Fruit fly (Drosophila melanogaster) whole organism, pupa: Measurements from ENCODE around the gene PCNA2.

ENCODE experiments used
- CG10348 ChIP-seq: fragments of 200-800 bp; sonication (Bioruptor generic); IDR thresholded peaks from 2 replicates; pipeline ENCODE4 v1.3.6; 2022; ENCODE audit warnings: missing biosample characterization, missing genetic modification characterization
- CG12605 ChIP-seq: fragments of 200-800 bp; sonication (Bioruptor generic); IDR thresholded peaks from 2 replicates; pipeline ENCODE4 v1.3.6; 2022; ENCODE audit warnings: missing biosample characterization, missing genetic modification characterization
- CG14655 ChIP-seq: fragments of 200-800 bp; sonication (Bioruptor generic); optimal IDR thresholded peaks from 3 replicates; lab custom pipeline; 2017; ENCODE audit warnings: mild to moderate bottlenecking, missing biosample characterization, missing genetic modification reagents, missing genetic modification characterization
- CG17806 ChIP-seq: fragments of 200-800 bp; sonication (Bioruptor generic); optimal IDR thresholded peaks from 2 replicates; lab custom pipeline; 2018; ENCODE audit warnings: missing biosample characterization, mild to moderate bottlenecking, missing genetic modification characterization, moderate library complexity
- CG4496 ChIP-seq: fragments of 200-800 bp; sonication (Bioruptor generic); IDR thresholded peaks from 3 replicates; pipeline ENCODE4 v1.3.6; 2022; ENCODE audit warnings: missing biosample characterization, missing genetic modification characterization
- CG8159 ChIP-seq: fragments of 200-800 bp; sonication (Bioruptor generic); optimal IDR thresholded peaks from 3 replicates; lab custom pipeline; 2018; ENCODE audit warnings: missing biosample characterization, mild to moderate bottlenecking, missing genetic modification characterization, moderate library complexity
- CG8301 ChIP-seq: fragments of 200-800 bp; sonication (Bioruptor generic); optimal IDR thresholded peaks from 2 replicates; lab custom pipeline; 2018; ENCODE audit warnings: missing biosample characterization, mild to moderate bottlenecking, missing genetic modification characterization
- D1 ChIP-seq: fragments of 200-800 bp; sonication (Bioruptor generic); optimal IDR thresholded peaks from 2 replicates; lab custom pipeline; 2018; ENCODE audit warnings: missing biosample characterization, mild to moderate bottlenecking, missing genetic modification characterization, moderate library complexity
- EcR ChIP-seq: fragments of 200-800 bp; sonication (Bioruptor generic); optimal IDR thresholded peaks from 3 replicates; lab custom pipeline; 2019; ENCODE audit warnings: missing biosample characterization, missing genetic modification characterization, mild to moderate bottlenecking, moderate library complexity, missing genetic modification reagents
- Ets98B ChIP-seq: fragments of 200-800 bp; sonication (Bioruptor generic); IDR thresholded peaks from 2 replicates; pipeline ENCODE4 v1.3.6; 2022; ENCODE audit warnings: missing biosample characterization, missing genetic modification characterization
- Pif1A ChIP-seq: fragments of 200-800 bp; sonication (Bioruptor generic); optimal IDR thresholded peaks from 3 replicates; lab custom pipeline; 2016; ENCODE audit warnings: missing biosample characterization, missing genetic modification characterization
- Pif1B ChIP-seq: fragments of 200-800 bp; sonication (Bioruptor generic); optimal IDR thresholded peaks from 3 replicates; lab custom pipeline; 2016; ENCODE audit warnings: missing biosample characterization, missing genetic modification characterization
- gl ChIP-seq: fragments of 200-800 bp; sonication (Bioruptor generic); optimal IDR thresholded peaks from 2 replicates; lab custom pipeline; 2018; ENCODE audit warnings: missing biosample characterization, mild to moderate bottlenecking, missing genetic modification characterization

DNA sequence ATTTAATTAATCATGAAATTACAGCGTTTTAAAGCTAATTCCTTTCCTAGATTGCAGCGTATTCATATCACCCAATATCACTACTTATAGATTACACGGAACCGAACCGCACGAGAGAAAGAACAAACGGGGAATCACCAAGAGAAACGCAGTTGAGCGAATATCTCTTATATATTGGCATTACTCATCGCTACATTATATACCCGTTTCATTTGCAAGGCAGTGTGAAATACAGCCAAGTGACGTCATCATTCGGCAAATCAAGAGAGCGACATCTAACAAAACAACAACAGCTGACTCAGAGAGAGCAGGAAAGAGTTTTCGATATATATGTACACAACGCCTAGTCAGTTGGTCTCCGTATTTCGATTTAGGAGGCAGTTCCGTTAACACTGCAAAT lies 35.6 kb downstream of the PCNA2 start, which contains the start of gene Tep4:
- no peak for TF ChIP-seq D1 (tag; lab: Kevin White, UChicago)
- no peak for TF ChIP-seq gl
- no peak for TF ChIP-seq CG8159 (tag; lab: Kevin White, UChicago)
- no peak for TF ChIP-seq CG17806
- no peak for TF ChIP-seq CG4496 (GFP tag; lab: Robert Waterston, UW)
- TF ChIP-seq Pif1B = no peak
- no peak for TF ChIP-seq Ets98B (GFP tag; lab: Robert Waterston, UW)
- TF ChIP-seq CG12605 (GFP tag; lab: Robert Waterston, UW) = 0 out of 2 replicates have a peak, but pooled peaks have one; percentile 7
- peak; percentile 31 for TF ChIP-seq EcR (GFP tag; lab: Kevin White, UChicago)
- no peak for TF ChIP-seq CG14655 (GFP tag; lab: Kevin White, UChicago)
- no peak for TF ChIP-seq Pif1A (GFP tag; lab: Kevin White, UChicago)
- TF ChIP-seq CG10348 = no peak
- TF ChIP-seq CG8301 = no peak
